Worm (Caenorhabditis elegans): ENCODE measurements around the gene sdc-3.

ce11 chrV:15067165-15067564, 19.2 kb upstream of the sdc-3 start, which contains the start of gene C25D7.10:
- no peak for TF ChIP-seq ztf-29 (GFP tag; IDR thresholded peaks at IDR 0.05)
- TF ChIP-seq klf-2 (GFP tag; conservative IDR thresholded peaks at IDR 0.05): no peak
- no peak for TF ChIP-seq ref-1 (GFP tag; conservative IDR thresholded peaks at IDR 0.05)
- TF ChIP-seq med-1 (GFP tag; optimal IDR thresholded peaks at IDR 0.05; ENCODE audit: insufficient read depth): no peak
- TF ChIP-seq flt-1 (GFP tag; IDR thresholded peaks at IDR 0.05): no peak
- no peak for TF ChIP-seq tab-1 (GFP tag; IDR thresholded peaks at IDR 0.05)
